Worm (Caenorhabditis elegans) whole organism, late embryonic: Measurements from ENCODE around the gene phg-1.

Experiments
- C08G9.2 ChIP-seq: sonication (generic microtip); optimal IDR thresholded peaks from 2 replicates; lab custom pipeline; 2016; ENCODE audit warnings: mild to moderate bottlenecking, missing genetic modification characterization, moderate library complexity, missing compliant biosample characterization
- F13H6.1 ChIP-seq: sonication (generic microtip); optimal IDR thresholded peaks from 2 replicates; lab custom pipeline; 2016; ENCODE audit warnings: missing genetic modification characterization, missing compliant biosample characterization
- K02D7.2 ChIP-seq: sonication (generic microtip); optimal IDR thresholded peaks from 2 replicates; lab custom pipeline; 2017; ENCODE audit warnings: mild to moderate bottlenecking, missing genetic modification characterization, missing compliant biosample characterization
- K09A11.1 ChIP-seq: sonication (generic microtip); optimal IDR thresholded peaks from 2 replicates; lab custom pipeline; 2017; ENCODE audit warnings: antibody characterized with exemption, mild to moderate bottlenecking, missing genetic modification characterization, missing compliant biosample characterization; ENCODE audit not compliant: insufficient read depth
- T23F11.4 ChIP-seq: fragments of 200-800 bp; sonication (Bioruptor generic); optimal IDR thresholded peaks from 2 replicates; lab custom pipeline; 2018; ENCODE audit warnings: mild to moderate bottlenecking, missing genetic modification characterization, missing compliant biosample characterization
- Y22D7AL.16 ChIP-seq: sonication (generic microtip); optimal IDR thresholded peaks from 2 replicates; lab custom pipeline; 2016; ENCODE audit warnings: missing genetic modification characterization, missing compliant biosample characterization
- ahr-1 ChIP-seq: sonication (generic microtip); optimal IDR thresholded peaks from 2 replicates; lab custom pipeline; 2016; ENCODE audit warnings: missing genetic modification characterization, missing compliant biosample characterization
- ama-1 ChIP-seq: fragments of 150-350 bp; optimal IDR thresholded peaks from 2 replicates; lab custom pipeline; 2014
- ceh-18 ChIP-seq: sonication (generic microtip); optimal IDR thresholded peaks from 2 replicates; lab custom pipeline; 2016; ENCODE audit warnings: missing genetic modification characterization, missing compliant biosample characterization
- ceh-19 ChIP-seq: fragments of 200-800 bp; sonication (Bioruptor generic); optimal IDR thresholded peaks from 2 replicates; lab custom pipeline; 2018; ENCODE audit warnings: mild to moderate bottlenecking, missing genetic modification characterization, missing compliant biosample characterization
- ceh-22 ChIP-seq: sonication (generic microtip); optimal IDR thresholded peaks from 2 replicates; lab custom pipeline; 2017; ENCODE audit warnings: missing biosample characterization, missing genetic modification characterization
- ceh-24 ChIP-seq: sonication (generic microtip); optimal IDR thresholded peaks from 2 replicates; lab custom pipeline; 2016; ENCODE audit warnings: mild to moderate bottlenecking, missing genetic modification characterization, missing compliant biosample characterization
- ceh-30 ChIP-seq: fragments of 150-350 bp; optimal IDR thresholded peaks from 2 replicates; lab custom pipeline; 2014; ENCODE audit warnings: missing biosample characterization, missing genetic modification characterization
- ceh-31 ChIP-seq: sonication (generic microtip); optimal IDR thresholded peaks from 2 replicates; lab custom pipeline; 2016; ENCODE audit warnings: missing genetic modification characterization, missing compliant biosample characterization
- ceh-34 ChIP-seq: sonication (generic microtip); optimal IDR thresholded peaks from 2 replicates; lab custom pipeline; 2016; ENCODE audit warnings: mild to moderate bottlenecking, missing genetic modification characterization, missing compliant biosample characterization
- ceh-45 ChIP-seq: fragments of 200-800 bp; sonication (Bioruptor generic); IDR thresholded peaks from 2 replicates; pipeline ENCODE4 v1.3.6; 2022; ENCODE audit warnings: missing genetic modification reagents, missing genetic modification characterization, missing compliant biosample characterization
- che-1 ChIP-seq: sonication (generic microtip); optimal IDR thresholded peaks from 2 replicates; lab custom pipeline; 2016; ENCODE audit warnings: mild to moderate bottlenecking, missing genetic modification characterization, missing compliant biosample characterization
- hlh-13 ChIP-seq: fragments of 200-800 bp; sonication (Bioruptor generic); optimal IDR thresholded peaks from 2 replicates; lab custom pipeline; 2018; ENCODE audit warnings: mild to moderate bottlenecking, missing genetic modification characterization, missing compliant biosample characterization
- hlh-15 ChIP-seq: sonication (generic microtip); optimal IDR thresholded peaks from 2 replicates; lab custom pipeline; 2016; ENCODE audit warnings: missing genetic modification characterization, missing compliant biosample characterization
- hlh-30 ChIP-seq: sonication (generic microtip); optimal IDR thresholded peaks from 2 replicates; lab custom pipeline; 2017; ENCODE audit warnings: antibody characterized with exemption, missing genetic modification characterization, missing compliant biosample characterization; ENCODE audit not compliant: insufficient read depth
- hlh-8 ChIP-seq: sonication (generic microtip); optimal IDR thresholded peaks from 2 replicates; lab custom pipeline; 2016; ENCODE audit warnings: missing genotype, missing genetic modification characterization, missing compliant biosample characterization
- nfya-1 ChIP-seq: sonication (generic microtip); optimal IDR thresholded peaks from 2 replicates; lab custom pipeline; 2017; ENCODE audit warnings: missing genetic modification characterization, mild to moderate bottlenecking, missing compliant biosample characterization, antibody characterized with exemption, moderate library complexity
- nhr-11 ChIP-seq: fragments of 150-350 bp; optimal IDR thresholded peaks from 2 replicates; lab custom pipeline; 2014; ENCODE audit warnings: missing biosample characterization, missing genetic modification characterization
- nhr-232 ChIP-seq: sonication (generic microtip); optimal IDR thresholded peaks from 2 replicates; lab custom pipeline; 2016; ENCODE audit warnings: missing genetic modification characterization, missing compliant biosample characterization
- npax-4 ChIP-seq: sonication (generic microtip); optimal IDR thresholded peaks from 2 replicates; lab custom pipeline; 2016; ENCODE audit warnings: missing genetic modification characterization, missing compliant biosample characterization
- odd-2 ChIP-seq: sonication (generic microtip); optimal IDR thresholded peaks from 2 replicates; lab custom pipeline; 2017; ENCODE audit warnings: antibody characterized with exemption, mild to moderate bottlenecking, missing genetic modification characterization, missing compliant biosample characterization
- pag-3 ChIP-seq: sonication (generic microtip); optimal IDR thresholded peaks from 2 replicates; lab custom pipeline; 2016; ENCODE audit warnings: missing compliant biosample characterization, missing genetic modification characterization, borderline replicate concordance
- pat-9 ChIP-seq: fragments of 200-800 bp; sonication (Bioruptor generic); optimal IDR thresholded peaks from 2 replicates; lab custom pipeline; 2018; ENCODE audit warnings: mild to moderate bottlenecking, missing genetic modification characterization, moderate library complexity, missing compliant biosample characterization
- pqm-1 ChIP-seq: sonication (generic microtip); optimal IDR thresholded peaks from 2 replicates; lab custom pipeline; 2016; ENCODE audit warnings: missing genetic modification characterization, missing compliant biosample characterization
- ref-2 ChIP-seq: sonication (generic microtip); optimal IDR thresholded peaks from 2 replicates; lab custom pipeline; 2016; ENCODE audit warnings: missing genetic modification characterization, missing compliant biosample characterization
- syd-9 ChIP-seq: sonication (generic microtip); optimal IDR thresholded peaks from 2 replicates; lab custom pipeline; 2016; ENCODE audit warnings: mild to moderate bottlenecking, missing genetic modification characterization, moderate library complexity, missing compliant biosample characterization
- tbx-2 ChIP-seq: sonication (generic microtip); optimal IDR thresholded peaks from 2 replicates; lab custom pipeline; 2016; ENCODE audit warnings: missing genetic modification characterization, missing compliant biosample characterization
- unc-42 ChIP-seq: sonication (generic microtip); optimal IDR thresholded peaks from 2 replicates; lab custom pipeline; 2016; ENCODE audit warnings: missing genotype, missing genetic modification characterization, missing compliant biosample characterization
- unc-55 ChIP-seq: sonication (generic microtip); optimal IDR thresholded peaks from 2 replicates; lab custom pipeline; 2017; ENCODE audit warnings: missing biosample characterization, missing genetic modification reagents, missing genetic modification characterization
- unc-86 ChIP-seq: sonication (generic microtip); optimal IDR thresholded peaks from 2 replicates; lab custom pipeline; 2016; ENCODE audit warnings: missing genetic modification characterization, missing compliant biosample characterization
- zip-5 ChIP-seq: sonication (generic microtip); optimal IDR thresholded peaks from 2 replicates; lab custom pipeline; 2016; ENCODE audit warnings: missing genetic modification characterization, missing compliant biosample characterization

Gene phg-1

ce11 chrII:10146488-10146887 lies 9.0 kb downstream of the phg-1 start, which contains the start of gene pax-3:
Gene pax-3 (plus strand): TSS chrII:10146570.
- TF ChIP-seq ceh-19 (GFP tag; lab: Kevin White, UChicago): no peak
- no peak for TF ChIP-seq ceh-45 (GFP tag; lab: Robert Waterston, UW)
- TF ChIP-seq ahr-1 (tag; lab: Kevin White, UChicago): no peak
- TF ChIP-seq nhr-232 (tag; lab: Kevin White, UChicago): no peak
- TF ChIP-seq nfya-1: peak; percentile 69
- no peak for TF ChIP-seq zip-5
- TF ChIP-seq nhr-11 (tag; lab: Kevin White, UChicago): no peak

DNA sequence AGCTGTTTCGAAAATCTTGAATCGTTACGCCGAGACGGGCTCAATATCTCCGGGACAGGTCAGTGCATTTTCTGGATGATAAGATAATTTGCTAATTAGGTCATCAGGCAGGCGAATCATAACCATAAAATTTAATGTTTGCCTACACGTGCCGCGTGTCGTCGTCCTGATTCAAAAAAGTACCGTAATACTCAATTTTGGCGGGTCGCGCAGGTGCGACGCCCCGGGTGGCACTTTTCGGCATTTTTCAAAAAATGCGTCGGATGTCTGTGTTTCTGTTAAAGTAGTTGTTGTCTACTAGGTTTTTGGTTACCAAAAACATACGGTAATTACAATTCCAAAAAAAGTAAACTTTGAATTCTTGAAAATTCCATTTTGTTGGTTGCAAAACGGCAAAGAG lies 10.0 kb downstream of the phg-1 start:
- TF ChIP-seq hlh-13 (GFP tag; lab: Kevin White, UChicago): no peak
- TF ChIP-seq ceh-24 (tag; lab: Kevin White, UChicago): no peak
- TF ChIP-seq ceh-22 (tag; lab: Kevin White, UChicago): no peak
- no peak for TF ChIP-seq K09A11.1 (tag; lab: Kevin White, UChicago)
- no peak for TF ChIP-seq pqm-1 (tag; lab: Kevin White, UChicago)
- no peak for TF ChIP-seq npax-4 (tag; lab: Kevin White, UChicago)
- no peak for TF ChIP-seq K02D7.2 (tag; lab: Kevin White, UChicago)
- no peak for TF ChIP-seq ceh-34 (tag; lab: Kevin White, UChicago)
- no peak for TF ChIP-seq ceh-18 (tag; lab: Kevin White, UChicago)
- no peak for TF ChIP-seq unc-42 (tag; lab: Kevin White, UChicago)
- TF ChIP-seq unc-55 (GFP tag; lab: Kevin White, UChicago): no peak
- TF ChIP-seq che-1 (tag; lab: Kevin White, UChicago): no peak
- no peak for TF ChIP-seq ceh-30
- TF ChIP-seq hlh-15 (tag; lab: Kevin White, UChicago): no peak
- TF ChIP-seq T23F11.4 (GFP tag; lab: Kevin White, UChicago): no peak
- no peak for TF ChIP-seq syd-9 (tag; lab: Kevin White, UChicago)
- no peak for TF ChIP-seq ahr-1 (tag; lab: Kevin White, UChicago)
- TF ChIP-seq pag-3: no peak

- TF ChIP-seq ref-2 (tag; lab: Kevin White, UChicago) (no peak), ceh-31 (tag; lab: Kevin White, UChicago) (no peak)
These were observed 17.6 kb downstream of the phg-1 start, which contains the start of gene nlp-63 for ce11 chrII:10155106-10155505. Gene nlp-63 (plus strand): TSS chrII:10155406.

DNA sequence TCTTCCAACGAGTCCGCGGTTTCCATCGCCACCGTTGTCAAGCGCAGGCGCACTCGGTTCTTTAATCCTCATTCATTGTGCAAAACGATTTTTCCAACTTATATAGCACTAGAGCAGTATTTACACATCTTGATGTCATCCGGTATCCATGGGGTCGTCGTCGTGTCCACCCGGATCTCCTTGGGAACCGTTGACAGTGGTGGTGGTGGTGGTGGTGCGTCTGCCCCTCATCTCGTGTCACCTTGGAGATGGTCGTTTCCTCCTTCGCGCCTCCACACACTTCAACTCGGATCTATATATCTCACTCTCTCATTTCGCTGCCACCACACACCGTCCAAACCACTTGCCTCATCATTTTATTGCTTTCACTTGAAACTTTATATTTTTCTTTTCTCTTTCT lies 25.3 kb downstream of the phg-1 start:
- TF ChIP-seq ceh-34 (tag; lab: Kevin White, UChicago) (no peak), T23F11.4 (GFP tag; lab: Kevin White, UChicago) (peak; percentile 38), unc-55 (GFP tag; lab: Kevin White, UChicago) (no peak)

- TF ChIP-seq ama-1 (lab: Kevin White, UChicago): no peak
- no peak for TF ChIP-seq unc-55 (GFP tag; lab: Kevin White, UChicago)
- no peak for TF ChIP-seq ceh-31 (tag; lab: Kevin White, UChicago)
- TF ChIP-seq ceh-19 (GFP tag; lab: Kevin White, UChicago): no peak
- TF ChIP-seq pat-9 (tag; lab: Kevin White, UChicago): no peak
- no peak for TF ChIP-seq C08G9.2 (tag; lab: Kevin White, UChicago)
- TF ChIP-seq unc-86 (tag; lab: Kevin White, UChicago): no peak
- TF ChIP-seq F13H6.1 (tag; lab: Kevin White, UChicago): no peak
- no peak for TF ChIP-seq unc-42 (tag; lab: Kevin White, UChicago)
- TF ChIP-seq odd-2 (tag; lab: Kevin White, UChicago): no peak
- no peak for TF ChIP-seq zip-5
- no peak for TF ChIP-seq tbx-2
- TF ChIP-seq Y22D7AL.16 (tag; lab: Kevin White, UChicago): no peak
- no peak for TF ChIP-seq hlh-8
- TF ChIP-seq pag-3: no peak
- no peak for TF ChIP-seq ceh-45 (GFP tag; lab: Robert Waterston, UW)
- TF ChIP-seq hlh-30 (tag; lab: Kevin White, UChicago): no peak
- TF ChIP-seq, all 69 proteins: peak for 0
These were observed 26.7 kb downstream of the phg-1 start for ce11 chrII:10164137-10164536.
